Worm (Caenorhabditis elegans): ENCODE data around the gene arle-14.
A peak's percentile ranks its signal among the peaks of the same experiment; 100 is the strongest.

The arle-14 gene

DNA sequence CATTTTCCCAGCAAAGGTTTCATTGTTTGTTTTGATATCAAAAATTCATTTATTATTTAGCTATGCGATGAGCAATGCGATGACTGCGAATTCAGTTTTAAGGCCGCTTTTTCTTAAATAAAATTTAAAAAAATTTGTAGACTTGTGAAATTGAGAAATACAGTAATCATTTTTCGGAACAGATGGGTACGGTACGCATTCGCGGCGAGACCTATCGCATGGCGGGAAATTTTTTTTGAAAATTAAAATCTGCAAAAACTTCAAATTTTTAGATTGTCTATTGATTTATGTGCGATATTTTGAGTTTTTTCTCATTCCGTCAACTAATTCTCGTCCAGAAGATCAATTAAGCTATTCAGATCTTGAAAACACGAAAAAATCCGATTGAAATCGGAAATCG lies 29.2 kb upstream of the arle-14 start:
- no peak for TF ChIP-seq pax-1 (tag; optimal IDR thresholded peaks at IDR 0.05)
- no peak for TF ChIP-seq che-1 (tag; optimal IDR thresholded peaks at IDR 0.05)
- TF ChIP-seq sox-4 (tag; optimal IDR thresholded peaks at IDR 0.05): no peak
- TF ChIP-seq tbx-2 (tag; optimal IDR thresholded peaks at IDR 0.05): no peak

DNA sequence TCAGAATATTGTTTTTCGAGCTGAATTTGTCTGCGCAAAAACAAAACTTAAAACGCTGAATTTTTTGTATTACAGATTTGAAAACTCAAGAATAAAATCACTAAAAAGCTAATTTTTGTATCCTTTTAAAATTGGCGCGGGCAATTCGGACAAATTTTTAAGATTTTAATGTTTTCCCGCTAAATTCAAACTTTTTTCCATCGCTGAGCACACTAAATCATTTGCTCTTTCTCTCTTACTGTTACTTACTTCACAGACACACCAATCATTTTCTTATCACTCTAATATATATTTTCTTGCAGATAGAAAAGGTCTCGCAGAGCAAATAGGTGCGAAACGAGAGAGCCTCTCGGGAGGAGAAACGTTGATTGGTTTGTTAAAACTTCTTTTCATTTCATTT lies 28.8 kb upstream of the arle-14 start, which contains the start of gene par-3:
par-3 (plus strand) TSS at position 301 of the 400 bp plus-strand sequence.
- TF ChIP-seq ceh-9 (tag; optimal IDR thresholded peaks at IDR 0.05): no peak
- no peak for TF ChIP-seq nfya-1 (tag; optimal IDR thresholded peaks at IDR 0.05)
- no peak for TF ChIP-seq elt-2 (tag; optimal IDR thresholded peaks at IDR 0.05)
- TF ChIP-seq madf-2 (tag; optimal IDR thresholded peaks at IDR 0.05): no peak
- no peak for TF ChIP-seq hlh-30 (tag; optimal IDR thresholded peaks at IDR 0.05; ENCODE audit: insufficient read depth)
- no peak for TF ChIP-seq Y22D7AL.16 (tag; optimal IDR thresholded peaks at IDR 0.05)
- TF ChIP-seq unc-86 (tag; optimal IDR thresholded peaks at IDR 0.05): no peak
- TF ChIP-seq pha-2 (tag; optimal IDR thresholded peaks at IDR 0.05): no peak

DNA sequence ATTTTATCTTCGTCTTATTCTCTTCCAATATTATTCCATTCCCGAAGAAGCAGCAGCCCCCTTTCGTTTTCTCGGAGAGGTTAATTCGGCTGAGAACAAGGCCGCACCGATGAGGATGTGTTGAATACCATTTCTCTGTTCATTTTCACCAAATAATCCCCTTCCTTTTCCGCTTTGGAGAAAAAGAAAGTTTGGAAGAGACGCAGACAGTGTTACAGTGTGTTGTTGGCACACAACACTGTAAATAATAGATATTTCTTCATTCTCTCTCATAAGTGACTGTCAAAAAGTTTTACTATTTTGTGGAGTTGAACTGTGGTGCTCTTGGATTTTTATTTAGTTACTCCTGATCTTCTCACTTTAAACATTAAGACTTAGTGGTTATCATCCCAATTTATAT lies 27.4 kb upstream of the arle-14 start:
- no peak for TF ChIP-seq ceh-45 (GFP tag; IDR thresholded peaks at IDR 0.05)
- no peak for TF ChIP-seq ceh-9 (tag; optimal IDR thresholded peaks at IDR 0.05)
- peak; percentile 23 for TF ChIP-seq ets-4 (tag; optimal IDR thresholded peaks at IDR 0.05)

DNA sequence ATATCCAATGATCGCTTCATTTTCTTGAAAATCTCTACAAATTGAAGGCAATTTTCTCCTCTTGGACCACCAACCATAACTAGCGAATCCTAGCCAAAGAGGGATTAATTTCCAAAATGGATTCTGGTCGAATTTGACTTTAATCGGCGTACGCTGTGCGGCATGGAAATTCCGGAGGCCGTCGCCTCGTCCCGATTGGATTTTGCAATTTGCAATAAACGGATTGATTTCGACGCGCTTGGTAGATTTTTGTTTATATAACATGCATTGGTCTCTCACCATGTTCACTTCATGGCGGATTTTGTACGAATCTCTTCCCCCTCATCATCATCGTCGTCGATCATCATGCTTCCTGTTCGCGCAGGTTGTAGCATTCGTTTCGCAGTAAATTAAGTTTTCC lies 27.0 kb upstream of the arle-14 start:
- TF ChIP-seq ceh-22 (tag; optimal IDR thresholded peaks at IDR 0.05): no peak
- TF ChIP-seq unc-42 (tag; optimal IDR thresholded peaks at IDR 0.05): peak; percentile 52
- peak; percentile 7 for TF ChIP-seq ceh-31 (tag; optimal IDR thresholded peaks at IDR 0.05)

DNA sequence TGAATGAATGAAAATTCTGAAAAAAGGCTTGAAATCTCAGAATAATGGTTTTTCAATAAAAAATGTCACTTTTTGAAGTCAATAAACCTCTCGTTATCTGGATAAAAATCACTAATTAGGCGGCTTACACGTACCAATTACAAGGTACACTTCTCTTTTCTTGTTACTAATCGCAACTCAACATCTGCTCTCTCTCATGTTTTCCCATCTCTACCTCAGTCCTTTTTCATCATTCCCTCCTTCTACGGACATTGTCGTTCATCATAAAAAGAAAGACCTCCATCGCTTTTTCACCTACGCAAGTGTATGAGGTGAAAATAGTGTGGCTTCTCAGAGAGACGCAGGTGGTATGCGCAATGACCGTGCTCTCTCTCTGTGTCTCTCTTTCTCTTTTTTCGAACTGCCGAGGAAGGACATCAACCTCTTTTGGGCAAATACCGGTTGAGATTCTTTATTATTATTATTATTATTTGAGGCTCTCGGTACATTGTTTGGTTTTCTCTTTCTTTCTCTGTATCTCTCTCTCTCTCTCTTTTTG lies 24.7 kb upstream of the arle-14 start:
- no peak for TF ChIP-seq F13H6.1 (tag; optimal IDR thresholded peaks at IDR 0.05)
- no peak for TF ChIP-seq ceh-45 (GFP tag; IDR thresholded peaks at IDR 0.05)
- peak; percentile 54 for TF ChIP-seq tbx-2 (tag; optimal IDR thresholded peaks at IDR 0.05)
- TF ChIP-seq K02D7.2 (tag; optimal IDR thresholded peaks at IDR 0.05): no peak
- TF ChIP-seq ceh-31 (tag; optimal IDR thresholded peaks at IDR 0.05): no peak
- TF ChIP-seq T23F11.4 (GFP tag; optimal IDR thresholded peaks at IDR 0.05): no peak
- TF ChIP-seq syd-9 (tag; optimal IDR thresholded peaks at IDR 0.05): no peak
- TF ChIP-seq lim-6 (tag; optimal IDR thresholded peaks at IDR 0.05): no peak
- no peak for TF ChIP-seq hlh-6 (tag; optimal IDR thresholded peaks at IDR 0.05)
- TF ChIP-seq ztf-16 (tag; optimal IDR thresholded peaks at IDR 0.05): no peak
- TF ChIP-seq ceh-24 (tag; optimal IDR thresholded peaks at IDR 0.05): no peak
- peak; percentile 30 for TF ChIP-seq nfya-1 (tag; optimal IDR thresholded peaks at IDR 0.05)
- TF ChIP-seq unc-55 (GFP tag; optimal IDR thresholded peaks at IDR 0.05): peak; percentile 19
- no peak for TF ChIP-seq hlh-30 (tag; optimal IDR thresholded peaks at IDR 0.05; ENCODE audit: insufficient read depth)
- no peak for TF ChIP-seq nhr-232 (tag; optimal IDR thresholded peaks at IDR 0.05)
- TF ChIP-seq hlh-15 (tag; optimal IDR thresholded peaks at IDR 0.05): no peak

DNA sequence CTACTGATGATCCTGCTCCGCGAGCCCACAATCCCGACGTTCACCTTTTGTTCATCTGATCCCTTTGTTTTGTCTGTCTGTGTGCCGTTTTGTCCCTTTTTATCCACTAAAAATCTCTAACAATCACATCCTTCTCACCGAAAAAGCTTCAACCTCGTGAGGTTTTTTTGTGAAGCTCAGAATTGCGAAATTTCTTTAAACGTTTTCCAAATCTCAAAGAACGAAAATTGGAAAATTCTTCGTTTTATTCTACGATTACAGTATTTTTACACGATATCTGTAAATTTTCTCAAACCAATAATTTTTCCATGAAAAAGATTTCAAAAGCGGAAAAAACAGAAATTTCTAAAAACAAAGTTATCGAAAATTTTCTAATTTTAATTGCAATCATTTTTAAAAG lies 18.5 kb upstream of the arle-14 start:
- TF ChIP-seq pat-9 (tag; optimal IDR thresholded peaks at IDR 0.05) (no peak), hlh-15 (tag; optimal IDR thresholded peaks at IDR 0.05) (no peak), Y22D7AL.16 (tag; optimal IDR thresholded peaks at IDR 0.05) (no peak), mec-3 (tag; optimal IDR thresholded peaks at IDR 0.05; ENCODE audit: borderline replicate concordance) (no peak), ceh-9 (tag; optimal IDR thresholded peaks at IDR 0.05) (no peak), madf-2 (tag; optimal IDR thresholded peaks at IDR 0.05) (no peak), ama-1 (optimal IDR thresholded peaks at IDR 0.05) (no peak), unc-3 (GFP tag; conservative IDR thresholded peaks at IDR 0.05) (no peak), unc-3 (tag; optimal IDR thresholded peaks at IDR 0.05) (no peak), sox-4 (tag; optimal IDR thresholded peaks at IDR 0.05) (no peak), ahr-1 (tag; optimal IDR thresholded peaks at IDR 0.05) (no peak), ceh-48 (tag; optimal IDR thresholded peaks at IDR 0.05) (no peak), lin-11 (tag; optimal IDR thresholded peaks at IDR 0.05) (no peak), npax-4 (tag; optimal IDR thresholded peaks at IDR 0.05) (no peak), rnt-1 (tag; optimal IDR thresholded peaks at IDR 0.05) (no peak), ceh-18 (tag; optimal IDR thresholded peaks at IDR 0.05) (no peak), ets-4 (tag; optimal IDR thresholded peaks at IDR 0.05) (no peak), hlh-8 (tag; optimal IDR thresholded peaks at IDR 0.05) (no peak), C38D4.7 (GFP tag; optimal IDR thresholded peaks at IDR 0.05) (no peak), unc-55 (GFP tag; optimal IDR thresholded peaks at IDR 0.05) (no peak)

Measured in whole organism, late embryonic.